Worm (Caenorhabditis elegans): ENCODE measurements around the gene ZK1307.8.
A peak's percentile ranks its signal among the peaks of the same experiment; 100 is the strongest.

Gene ZK1307.8

ce11 chrII:9603419-9603818 lies 21.0 kb upstream of the ZK1307.8 start (continued):
- no peak for TF ChIP-seq mes-4 (tag; optimal IDR thresholded peaks at IDR 0.05)
- no peak for TF ChIP-seq ceh-58 (GFP tag; IDR thresholded peaks at IDR 0.05)
- TF ChIP-seq K12H6.12 (tag; optimal IDR thresholded peaks at IDR 0.05) = peak; percentile 90
- TF ChIP-seq mxl-1 (tag; optimal IDR thresholded peaks at IDR 0.05) = no peak
- peak; percentile 90 for TF ChIP-seq K11D2.4 (GFP tag; IDR thresholded peaks at IDR 0.05)
- TF ChIP-seq madf-3 (GFP tag; IDR thresholded peaks at IDR 0.05) = no peak
- no peak for TF ChIP-seq egl-18 (GFP tag; IDR thresholded peaks at IDR 0.05)
- peak in 1 of 3 experiments; percentile 63 for TF ChIP-seq lin-35 (GFP tag; optimal IDR thresholded peaks at IDR 0.05)
- no peak for TF ChIP-seq B0261.1 (tag; optimal IDR thresholded peaks at IDR 0.05)
- TF ChIP-seq let-607 (tag; optimal IDR thresholded peaks at IDR 0.05) = peak; percentile 73 to 79
- TF ChIP-seq hrde-1 (tag; optimal IDR thresholded peaks at IDR 0.05; ENCODE audit: borderline replicate concordance) = no peak
- no peak for TF ChIP-seq bed-1 (GFP tag; IDR thresholded peaks at IDR 0.05)
- peak; percentile 91 for TF ChIP-seq attf-5 (GFP tag; optimal IDR thresholded peaks at IDR 0.05)
- no peak for TF ChIP-seq Y95B8A.8 (GFP tag; IDR thresholded peaks at IDR 0.05)
- TF ChIP-seq tlf-1 (GFP tag; optimal IDR thresholded peaks at IDR 0.05) = peak; percentile 75
- peak; percentile 66 for TF ChIP-seq pbrm-1 (GFP tag; IDR thresholded peaks at IDR 0.05)
- TF ChIP-seq him-1 (tag; optimal IDR thresholded peaks at IDR 0.05) = no peak
- peak; percentile 23 for TF ChIP-seq die-1 (tag; optimal IDR thresholded peaks at IDR 0.05)
- no peak for TF ChIP-seq F10E7.11 (tag; optimal IDR thresholded peaks at IDR 0.05)
- no peak for TF ChIP-seq ama-1 (optimal IDR thresholded peaks at IDR 0.05)
- no peak for TF ChIP-seq ama-1 (GFP tag; optimal IDR thresholded peaks at IDR 0.05)
- no peak for TF ChIP-seq D2030.7 (GFP tag; IDR thresholded peaks at IDR 0.05)
- TF ChIP-seq unc-130 (GFP tag; optimal IDR thresholded peaks at IDR 0.05) = no peak
- no peak for TF ChIP-seq madf-6 (GFP tag; IDR thresholded peaks at IDR 0.05)
- TF ChIP-seq cebp-1 (GFP tag; IDR thresholded peaks at IDR 0.05) = peak; percentile 55; the same call in 1 of the 2 replicates
- peak; percentile 90 for TF ChIP-seq cebp-1 (tag; optimal IDR thresholded peaks at IDR 0.05)
- peak; percentile 47; the same call in 1 of the 2 replicates for TF ChIP-seq attf-3 (GFP tag; conservative IDR thresholded peaks at IDR 0.05)
- TF ChIP-seq snpc-4 (GFP tag; optimal IDR thresholded peaks at IDR 0.05) = peak; percentile 16
- TF ChIP-seq snpc-4 (tag; optimal IDR thresholded peaks at IDR 0.05) = peak in 3 of 4 experiments; percentile 57 to 65 (median 60)
- peak; percentile 59 for TF ChIP-seq unc-62 (GFP tag; optimal IDR thresholded peaks at IDR 0.05)
- TF ChIP-seq ceh-27 (GFP tag; optimal IDR thresholded peaks at IDR 0.05) = peak; percentile 93
- TF ChIP-seq ztf-22 (GFP tag; optimal IDR thresholded peaks at IDR 0.05) = peak; percentile 90
- TF ChIP-seq rcor-1 (GFP tag; IDR thresholded peaks at IDR 0.05) = peak; percentile 80
- no peak for TF ChIP-seq lag-1 (GFP tag; IDR thresholded peaks at IDR 0.05)
- TF ChIP-seq nhr-179 (tag; optimal IDR thresholded peaks at IDR 0.05) = no peak
- TF ChIP-seq bed-2 (GFP tag; IDR thresholded peaks at IDR 0.05) = no peak
- no peak for TF ChIP-seq cebp-2 (GFP tag; IDR thresholded peaks at IDR 0.05)
- no peak for TF ChIP-seq hlh-12 (tag; optimal IDR thresholded peaks at IDR 0.05)
- no peak for TF ChIP-seq ztf-28 (GFP tag; IDR thresholded peaks at IDR 0.05)
- TF ChIP-seq lsy-27 (tag; optimal IDR thresholded peaks at IDR 0.05; ENCODE audit: borderline replicate concordance, insufficient read depth) = no peak
- TF ChIP-seq hlh-26 (GFP tag; conservative IDR thresholded peaks at IDR 0.05) = no peak
- TF ChIP-seq F33H1.4 (GFP tag; IDR thresholded peaks at IDR 0.05) = peak; percentile 20; the same call in 1 of the 2 replicates
- TF ChIP-seq B0336.3 (GFP tag; IDR thresholded peaks at IDR 0.05) = peak; percentile 89
- peak; percentile 86 for TF ChIP-seq lir-1 (GFP tag; conservative IDR thresholded peaks at IDR 0.05)
- peak; percentile 84 for TF ChIP-seq dox-1 (GFP tag; IDR thresholded peaks at IDR 0.05)
- peak; percentile 76; the same call in 1 of the 2 replicates for TF ChIP-seq egl-44 (GFP tag; IDR thresholded peaks at IDR 0.05)
- TF ChIP-seq xnd-1 (tag; optimal IDR thresholded peaks at IDR 0.05) = no peak
- peak; percentile 61; the same call in 1 of the 2 replicates for TF ChIP-seq C06A6.2 (GFP tag; conservative IDR thresholded peaks at IDR 0.05)
- 0 out of 2 replicates have a peak, but pooled peaks have one; percentile 52 for TF ChIP-seq Y56A3A.18 (GFP tag; IDR thresholded peaks at IDR 0.05)
